Worm (Caenorhabditis elegans) whole organism, mixed stage, embryonic: Measurements from ENCODE around the gene F44G3.7.

Experiments used
- blmp-1 ChIP-seq: fragments of 150-350 bp; optimal IDR thresholded peaks from 2 replicates; lab custom pipeline; 2014; ENCODE audit warnings: missing biosample characterization, missing genetic modification characterization
- ceh-43 ChIP-seq: fragments of 200-800 bp; sonication (Bioruptor generic); optimal IDR thresholded peaks from 2 replicates; lab custom pipeline; 2018; ENCODE audit warnings: mild to moderate bottlenecking, missing genetic modification characterization, moderate library complexity, missing compliant biosample characterization
- ces-1 ChIP-seq: fragments of 150-350 bp; optimal IDR thresholded peaks from 2 replicates; lab custom pipeline; 2014; ENCODE audit warnings: missing biosample characterization, missing genetic modification reagents, missing genetic modification characterization
- drap-1 ChIP-seq: fragments of 200-800 bp; sonication (Bioruptor generic); optimal IDR thresholded peaks from 3 replicates; lab custom pipeline; 2018; ENCODE audit warnings: mild to moderate bottlenecking, missing genetic modification characterization, missing compliant biosample characterization
- flh-1 ChIP-seq: fragments of 200-800 bp; sonication (Bioruptor generic); optimal IDR thresholded peaks from 2 replicates; lab custom pipeline; 2018; ENCODE audit warnings: mild to moderate bottlenecking, missing genetic modification characterization, moderate library complexity, missing compliant biosample characterization
- lin-13 ChIP-seq: fragments of 150-350 bp; optimal IDR thresholded peaks from 2 replicates; lab custom pipeline; 2014; ENCODE audit warnings: missing biosample characterization, missing genetic modification characterization
- nhr-12 ChIP-seq: fragments of 150-350 bp; optimal IDR thresholded peaks from 2 replicates; lab custom pipeline; 2014; ENCODE audit warnings: missing biosample characterization, missing genetic modification characterization
- nhr-237 ChIP-seq: fragments of 150-350 bp; optimal IDR thresholded peaks from 2 replicates; lab custom pipeline; 2014; ENCODE audit warnings: missing biosample characterization, missing genetic modification characterization
- nhr-28 ChIP-seq: fragments of 150-350 bp; optimal IDR thresholded peaks from 2 replicates; lab custom pipeline; 2014; ENCODE audit warnings: missing biosample characterization, missing genetic modification characterization
- pha-4 ChIP-seq: fragments of 150-350 bp; optimal IDR thresholded peaks from 2 replicates; lab custom pipeline; 2018; ENCODE audit warnings: missing biosample characterization, missing genetic modification reagents, missing genetic modification characterization
- unc-120 ChIP-seq: sonication (generic microtip); optimal IDR thresholded peaks from 2 replicates; lab custom pipeline; 2017; ENCODE audit warnings: missing genetic modification characterization, missing compliant biosample characterization; ENCODE audit not compliant: poor library complexity, severe bottlenecking
- unc-62 ChIP-seq: fragments of 150-350 bp; optimal IDR thresholded peaks from 2 replicates; lab custom pipeline; 2014; ENCODE audit warnings: missing biosample characterization, missing genetic modification reagents, missing genetic modification characterization
- zip-8 ChIP-seq: fragments of 150-350 bp; optimal IDR thresholded peaks from 2 replicates; lab custom pipeline; 2014; ENCODE audit warnings: missing biosample characterization, missing genetic modification characterization
- ztf-11 ChIP-seq: fragments of 150-350 bp; optimal IDR thresholded peaks from 2 replicates; lab custom pipeline; 2014; ENCODE audit warnings: missing biosample characterization, missing genetic modification characterization

- TF ChIP-seq nhr-237 (tag; lab: Kevin White, UChicago): no peak
- TF ChIP-seq unc-62 (GFP tag; lab: Kevin White, UChicago): no peak
- TF ChIP-seq zip-8 (tag; lab: Kevin White, UChicago): no peak
- TF ChIP-seq nhr-28 (tag; lab: Kevin White, UChicago): no peak
- TF ChIP-seq ztf-11 (tag; lab: Kevin White, UChicago): no peak
- no peak for TF ChIP-seq nhr-12 (tag; lab: Kevin White, UChicago)
- no peak for TF ChIP-seq drap-1 (GFP tag; lab: Kevin White, UChicago)
- TF ChIP-seq lin-13 (tag; lab: Kevin White, UChicago): no peak
- TF ChIP-seq flh-1 (GFP tag; lab: Kevin White, UChicago): no peak
- TF ChIP-seq ces-1: no peak
- TF ChIP-seq blmp-1 (tag; lab: Kevin White, UChicago): no peak
- TF ChIP-seq pha-4 (tag; lab: Kevin White, UChicago): no peak
- TF ChIP-seq unc-120 (tag; lab: Kevin White, UChicago): no peak
- no peak for TF ChIP-seq ceh-43 (GFP tag; lab: Kevin White, UChicago)
These were observed 6.2 kb upstream of the F44G3.7 start, which contains the start of gene fbxa-88 for ce11 chrV:16143066-16143581.
